Worm (Caenorhabditis elegans) whole organism, late embryonic: ENCODE results near the gene aakg-2.

Experiments used
- ceh-2 ChIP-seq: sonication (generic microtip); optimal IDR thresholded peaks from 2 replicates; lab custom pipeline; 2016; ENCODE audit warnings: missing genotype, missing genetic modification characterization, missing compliant biosample characterization
- ceh-34 ChIP-seq: sonication (generic microtip); optimal IDR thresholded peaks from 2 replicates; lab custom pipeline; 2016; ENCODE audit warnings: mild to moderate bottlenecking, missing genetic modification characterization, missing compliant biosample characterization
- pqm-1 ChIP-seq: sonication (generic microtip); optimal IDR thresholded peaks from 2 replicates; lab custom pipeline; 2016; ENCODE audit warnings: missing genetic modification characterization, missing compliant biosample characterization
- unc-86 ChIP-seq: sonication (generic microtip); optimal IDR thresholded peaks from 2 replicates; lab custom pipeline; 2016; ENCODE audit warnings: missing genetic modification characterization, missing compliant biosample characterization

- peak; percentile 10 for TF ChIP-seq ceh-2
- no peak for TF ChIP-seq pqm-1 (tag; lab: Kevin White, UChicago)
- no peak for TF ChIP-seq unc-86 (tag; lab: Kevin White, UChicago)
- peak; percentile 22 for TF ChIP-seq ceh-34
Measured at ce11 chrX:16872446-16872962, 3.7 kb upstream of the aakg-2 start, which contains the start of gene T20F7.1.
